Fruit fly (Drosophila melanogaster): ENCODE results near the gene Cyp12a4.

The Cyp12a4 gene

DNA sequence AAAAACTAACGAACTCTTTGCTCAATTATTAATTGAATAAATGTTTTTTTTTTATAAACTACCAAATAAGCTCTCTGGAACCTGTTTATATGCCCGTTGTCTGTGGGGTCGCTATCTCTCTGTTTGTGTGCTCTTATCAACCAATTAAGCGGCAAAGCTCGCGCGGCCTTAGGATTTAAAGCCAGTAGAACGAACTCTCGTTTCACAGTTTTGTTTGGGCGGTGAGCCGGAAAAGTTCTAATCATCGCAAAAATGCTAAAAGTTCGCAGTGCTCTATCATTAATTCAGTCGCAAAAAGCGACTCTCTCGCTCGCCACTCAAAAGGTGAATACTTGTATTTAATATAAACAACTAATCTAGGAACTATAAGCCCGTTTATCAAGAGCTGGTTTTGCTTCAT, at the start of gene Cyp12a4:
Cyp12a4 (plus strand) TSS at position 202 of the 400 bp plus-strand sequence.
- TF ChIP-seq ttk (optimal IDR thresholded peaks at IDR 0.05), result no peak
- no peak for TF ChIP-seq insv (optimal IDR thresholded peaks at IDR 0.05)
- no peak for TF ChIP-seq h (optimal IDR thresholded peaks at IDR 0.05)
- TF ChIP-seq Sin3A (optimal IDR thresholded peaks at IDR 0.05), result no peak
- TF ChIP-seq Myc (optimal IDR thresholded peaks at IDR 0.05), result no peak
- TF ChIP-seq psq (optimal IDR thresholded peaks at IDR 0.05), result no peak

DNA sequence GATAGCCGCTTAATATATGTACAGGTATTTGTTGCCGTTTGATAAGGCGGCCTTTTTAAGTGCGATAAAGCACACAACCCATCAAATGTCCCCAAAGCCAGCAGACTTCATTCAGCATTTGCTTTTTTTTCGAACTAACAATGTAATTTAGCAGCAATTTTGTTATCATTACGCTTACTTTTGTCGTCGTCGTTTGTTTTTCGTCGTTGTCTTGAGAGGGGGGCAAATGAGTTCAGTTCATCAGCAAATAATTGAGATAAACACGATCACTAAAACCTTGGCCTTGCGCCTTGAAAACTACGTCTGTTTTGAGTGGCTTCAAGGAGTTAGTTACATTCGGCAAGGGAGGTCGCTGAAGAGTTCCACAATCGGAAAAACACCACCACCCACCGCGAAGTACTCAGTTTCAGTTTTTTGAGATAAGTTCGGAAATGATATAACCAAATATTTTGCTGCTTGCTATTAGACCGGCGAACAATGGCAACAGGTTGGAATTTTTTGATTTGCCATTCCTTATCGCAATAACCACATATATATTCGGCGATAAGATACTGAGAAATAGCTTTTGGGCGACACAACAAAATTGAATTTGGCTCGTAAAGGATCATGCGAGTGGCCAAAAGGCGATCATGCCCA, 45.9 kb upstream of the Cyp12a4 start:
- no peak for TF ChIP-seq insv (optimal IDR thresholded peaks at IDR 0.05)
- TF ChIP-seq h (optimal IDR thresholded peaks at IDR 0.05), result no peak
- TF ChIP-seq ttk (optimal IDR thresholded peaks at IDR 0.05), result no peak
- TF ChIP-seq psq (optimal IDR thresholded peaks at IDR 0.05), result no peak
- TF ChIP-seq Sin3A (optimal IDR thresholded peaks at IDR 0.05), result no peak
- TF ChIP-seq Myc (optimal IDR thresholded peaks at IDR 0.05), result no peak

DNA sequence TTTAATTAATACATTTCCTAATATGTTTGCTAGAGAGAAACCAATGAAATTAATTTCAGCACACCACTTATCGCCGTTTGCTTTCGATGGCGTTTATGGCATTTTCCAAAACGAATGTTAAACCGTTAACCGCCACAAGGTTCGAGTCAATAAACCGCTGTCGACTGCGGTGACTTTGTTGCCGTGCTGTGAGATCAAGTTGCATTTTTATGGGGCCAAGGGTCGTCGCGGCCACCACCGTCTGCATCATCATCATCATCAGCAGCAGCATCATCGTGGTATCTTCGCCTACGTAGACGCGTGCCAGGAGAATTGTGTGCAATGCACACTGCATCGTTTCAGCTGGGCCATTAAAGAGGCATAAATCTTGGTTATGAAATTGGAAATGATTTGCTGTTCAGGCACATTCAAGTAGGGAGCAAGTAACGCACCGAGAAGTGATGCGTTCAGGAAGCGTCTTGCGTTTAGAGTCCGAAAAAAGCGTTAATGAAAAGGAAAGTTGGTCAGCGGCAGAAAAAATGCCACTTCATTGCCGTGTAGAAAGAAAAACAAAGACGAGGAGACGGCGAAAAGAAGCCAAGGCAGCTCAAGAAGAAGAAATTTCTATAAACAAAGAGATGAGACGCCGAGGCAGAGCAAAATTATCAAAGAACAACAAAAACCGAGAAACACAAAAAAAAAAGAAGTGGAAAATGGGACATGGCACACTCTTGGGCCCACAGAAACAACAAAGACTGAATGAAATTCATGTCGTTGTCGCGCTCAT, 43.8 kb upstream of the Cyp12a4 start:
- no peak for TF ChIP-seq psq (optimal IDR thresholded peaks at IDR 0.05)
- no peak for TF ChIP-seq Myc (optimal IDR thresholded peaks at IDR 0.05)
- no peak for TF ChIP-seq ttk (optimal IDR thresholded peaks at IDR 0.05)
- TF ChIP-seq Sin3A (optimal IDR thresholded peaks at IDR 0.05), result no peak
- no peak for TF ChIP-seq h (optimal IDR thresholded peaks at IDR 0.05)
- no peak for TF ChIP-seq insv (optimal IDR thresholded peaks at IDR 0.05)

DNA sequence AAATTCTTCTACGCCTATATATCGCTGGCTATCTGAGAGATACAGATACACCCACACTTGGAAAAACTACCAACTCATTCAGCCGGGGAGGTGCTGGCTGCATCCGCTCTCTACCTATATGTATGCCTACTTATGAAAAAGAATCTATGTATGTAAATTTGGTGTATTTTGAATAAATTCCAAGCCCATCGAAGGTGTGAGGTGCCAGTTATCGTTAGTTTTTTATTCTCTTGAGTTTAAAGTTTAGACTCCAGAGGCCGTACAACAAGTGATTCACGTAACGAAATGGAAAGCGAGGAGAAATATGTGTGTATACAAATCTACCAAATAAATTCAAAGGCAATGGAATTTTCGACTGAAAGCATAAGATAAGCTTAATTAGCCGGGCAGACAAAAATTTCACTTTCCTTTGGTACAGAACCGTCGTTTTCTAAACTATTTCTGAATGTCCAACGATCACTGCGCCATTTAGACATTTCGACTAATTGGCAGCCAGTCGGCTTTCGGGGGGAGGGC, 43.2 kb upstream of the Cyp12a4 start:
- no peak for TF ChIP-seq h (optimal IDR thresholded peaks at IDR 0.05)
- no peak for TF ChIP-seq ttk (optimal IDR thresholded peaks at IDR 0.05)
- no peak for TF ChIP-seq insv (optimal IDR thresholded peaks at IDR 0.05)
- TF ChIP-seq psq (optimal IDR thresholded peaks at IDR 0.05), result no peak
- TF ChIP-seq Sin3A (optimal IDR thresholded peaks at IDR 0.05), result no peak
- no peak for TF ChIP-seq Myc (optimal IDR thresholded peaks at IDR 0.05)

DNA sequence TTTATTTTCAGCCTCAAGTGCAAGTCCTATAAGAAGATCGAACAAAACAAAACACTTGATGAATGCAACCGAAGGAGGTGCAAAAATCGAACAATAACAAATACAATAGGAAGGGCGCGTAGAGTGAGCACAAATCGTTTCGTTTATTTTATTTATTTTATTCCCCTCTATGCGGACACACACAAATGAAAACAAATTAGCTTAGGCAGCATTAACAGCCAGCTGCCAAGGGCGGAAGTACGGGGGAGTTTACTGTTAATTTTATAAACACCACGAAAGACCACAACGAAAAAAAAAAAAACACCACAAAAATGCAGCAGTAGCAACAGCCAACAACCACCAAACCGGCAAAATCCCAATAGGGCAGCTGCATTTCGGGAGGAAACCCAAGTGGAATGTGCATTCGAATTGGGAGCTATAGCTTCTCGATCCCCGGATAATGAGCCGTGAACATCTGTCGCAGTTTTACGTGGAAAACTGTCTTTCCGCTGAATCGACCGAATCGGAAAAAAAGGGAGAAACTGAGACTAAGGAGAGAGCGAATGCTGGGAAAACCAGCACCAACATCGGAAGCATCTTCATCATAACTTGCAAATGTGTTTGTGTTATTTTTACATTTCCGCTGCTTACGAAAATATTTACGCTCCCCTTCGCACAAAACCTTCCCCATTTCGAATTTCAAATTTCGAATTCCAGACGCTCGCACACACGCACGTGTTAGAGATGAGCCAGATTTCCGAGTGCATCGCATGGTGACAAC, 42.4 kb upstream of the Cyp12a4 start:
- TF ChIP-seq Sin3A (optimal IDR thresholded peaks at IDR 0.05) (no peak), ttk (optimal IDR thresholded peaks at IDR 0.05) (no peak), insv (optimal IDR thresholded peaks at IDR 0.05) (no peak), psq (optimal IDR thresholded peaks at IDR 0.05) (no peak), h (optimal IDR thresholded peaks at IDR 0.05) (no peak), Myc (optimal IDR thresholded peaks at IDR 0.05) (no peak)

DNA sequence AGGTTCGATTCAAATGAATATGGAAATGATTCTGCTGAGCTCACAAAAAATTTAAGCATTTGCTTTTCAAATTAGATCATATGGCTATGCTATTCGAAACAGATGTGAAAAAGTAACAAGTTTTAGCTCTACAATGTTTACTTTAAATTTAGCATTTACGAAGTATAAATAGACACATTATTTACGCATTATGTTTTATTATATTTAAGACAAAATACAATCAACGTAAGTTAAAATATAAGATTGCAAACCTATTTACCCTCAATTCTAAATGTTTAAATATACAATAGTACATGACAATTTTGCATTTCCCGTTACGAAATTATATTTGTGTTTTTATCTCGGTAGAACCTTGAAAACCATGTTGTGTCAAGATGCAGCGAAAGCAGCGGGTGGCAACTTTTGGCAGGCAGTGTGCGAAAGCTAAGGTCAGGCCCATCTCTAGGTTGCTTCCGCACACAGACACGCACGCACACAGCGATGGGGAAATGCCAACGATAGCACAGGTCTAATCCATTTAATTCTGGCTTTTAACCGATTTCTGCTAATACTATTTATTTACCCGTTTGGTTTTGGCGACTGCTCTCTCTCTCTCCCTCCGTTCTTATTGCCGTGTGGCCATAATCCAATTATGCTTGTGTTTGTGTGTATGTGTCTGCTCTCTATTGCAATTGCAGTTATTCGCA, 41.7 kb upstream of the Cyp12a4 start:
- TF ChIP-seq h (optimal IDR thresholded peaks at IDR 0.05), result no peak
- no peak for TF ChIP-seq psq (optimal IDR thresholded peaks at IDR 0.05)
- no peak for TF ChIP-seq insv (optimal IDR thresholded peaks at IDR 0.05)
- TF ChIP-seq Sin3A (optimal IDR thresholded peaks at IDR 0.05), result no peak
- TF ChIP-seq ttk (optimal IDR thresholded peaks at IDR 0.05), result no peak
- no peak for TF ChIP-seq Myc (optimal IDR thresholded peaks at IDR 0.05)

DNA sequence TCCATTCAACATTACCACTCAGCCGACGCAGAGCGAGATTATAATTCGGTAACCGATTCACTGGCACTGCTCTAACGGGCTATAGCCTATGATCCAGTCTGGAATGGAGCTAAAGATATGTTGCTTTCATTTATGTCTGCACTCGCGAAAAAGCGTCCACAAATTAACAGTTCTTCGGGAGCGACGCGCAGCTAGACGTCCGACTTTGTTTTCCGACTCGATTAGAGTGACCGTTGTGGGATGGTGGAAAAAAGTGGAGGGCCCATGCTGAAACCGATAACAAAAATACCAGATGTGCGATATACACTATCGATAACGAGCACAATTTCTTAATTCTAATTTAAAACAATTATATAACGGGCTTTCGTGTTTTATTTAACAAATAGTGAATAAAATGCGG, 40.9 kb upstream of the Cyp12a4 start, which contains the start of gene cdi:
cdi (minus strand) TSS at position 232 of the 400 bp plus-strand sequence.
- TF ChIP-seq Myc (optimal IDR thresholded peaks at IDR 0.05), result no peak
- TF ChIP-seq Sin3A (optimal IDR thresholded peaks at IDR 0.05), result no peak
- TF ChIP-seq insv (optimal IDR thresholded peaks at IDR 0.05), result no peak
- no peak for TF ChIP-seq psq (optimal IDR thresholded peaks at IDR 0.05)
- TF ChIP-seq h (optimal IDR thresholded peaks at IDR 0.05), result no peak
- no peak for TF ChIP-seq ttk (optimal IDR thresholded peaks at IDR 0.05)

DNA sequence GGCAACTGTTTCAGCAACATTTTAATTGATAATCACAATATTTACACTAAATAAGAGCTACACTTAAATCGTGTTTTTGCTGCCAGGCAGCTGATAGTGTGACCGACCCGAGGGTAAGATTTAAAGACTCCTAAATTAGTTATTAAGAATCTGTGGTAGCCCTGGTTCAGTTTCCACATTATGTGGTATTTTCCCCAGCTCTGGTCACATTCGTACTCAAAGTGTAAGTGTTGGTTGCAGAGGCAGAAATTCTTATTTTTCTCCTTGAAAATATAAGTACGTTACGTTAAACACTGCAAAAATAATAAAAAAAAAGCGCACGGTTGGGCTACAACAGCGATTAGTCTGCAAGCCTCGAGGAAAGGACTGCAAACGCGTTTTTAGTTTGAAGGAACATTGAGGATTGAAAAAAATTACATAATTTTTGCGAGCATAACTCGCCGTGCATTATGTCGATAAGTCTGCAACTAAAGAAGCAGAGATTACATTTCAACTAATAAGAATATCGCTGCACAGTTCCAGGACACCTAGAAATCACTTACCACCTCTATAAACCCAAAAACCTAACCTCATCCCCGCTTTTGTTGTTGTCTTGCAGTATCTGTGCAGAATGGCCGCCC, 40.0 kb upstream of the Cyp12a4 start, which contains the start of the genes mRpL55 and ATPsynD:
mRpL55 (minus strand) TSS at position 107 of the 620 bp plus-strand sequence.
ATPsynD (plus strand) TSS at position 202 of the 620 bp plus-strand sequence.
- TF ChIP-seq psq (optimal IDR thresholded peaks at IDR 0.05) (no peak), ttk (optimal IDR thresholded peaks at IDR 0.05) (no peak)

DNA sequence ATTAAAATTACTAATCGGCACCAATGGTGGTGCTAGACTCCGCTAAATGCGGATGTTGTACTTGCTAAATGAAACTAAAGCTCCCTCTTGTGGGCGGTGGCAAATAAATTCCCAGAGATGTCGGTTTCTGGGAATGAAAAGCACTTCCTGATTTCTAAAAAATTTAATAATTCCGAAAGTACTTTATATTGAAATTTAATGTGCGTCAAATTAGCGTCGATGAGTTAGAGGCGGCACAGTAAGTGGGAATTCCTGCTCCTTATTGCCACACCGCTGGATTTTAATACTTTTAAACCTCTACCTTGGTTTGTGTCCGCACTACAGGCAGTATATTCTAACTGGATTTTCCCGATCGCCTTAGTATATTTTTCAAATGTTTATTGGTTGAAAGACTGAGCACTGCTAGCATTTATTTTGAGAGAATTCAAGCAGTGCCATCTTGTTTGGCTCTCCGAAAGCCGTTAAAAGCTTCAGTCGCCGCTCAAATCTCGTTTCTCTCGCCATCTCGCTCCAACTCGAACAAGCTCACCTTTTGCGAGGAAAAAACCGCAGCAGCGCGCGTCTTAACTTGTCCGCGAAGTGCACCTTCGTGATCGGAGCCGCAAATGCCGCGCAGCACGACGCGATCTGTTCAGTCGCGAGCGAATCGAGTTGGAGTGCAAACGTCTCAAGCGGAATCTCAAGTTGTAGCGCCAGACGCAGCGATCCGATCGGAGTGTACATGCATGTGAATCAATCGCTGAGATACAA, 38.5 kb upstream of the Cyp12a4 start, which contains the start of gene CG6040:
CG6040 (plus strand) TSS at position 663 of the 750 bp plus-strand sequence.
- no peak for TF ChIP-seq Myc (optimal IDR thresholded peaks at IDR 0.05)
- TF ChIP-seq Sin3A (optimal IDR thresholded peaks at IDR 0.05), result no peak
- no peak for TF ChIP-seq h (optimal IDR thresholded peaks at IDR 0.05)
- no peak for TF ChIP-seq psq (optimal IDR thresholded peaks at IDR 0.05)
- TF ChIP-seq ttk (optimal IDR thresholded peaks at IDR 0.05), result no peak
- TF ChIP-seq insv (optimal IDR thresholded peaks at IDR 0.05), result no peak

DNA sequence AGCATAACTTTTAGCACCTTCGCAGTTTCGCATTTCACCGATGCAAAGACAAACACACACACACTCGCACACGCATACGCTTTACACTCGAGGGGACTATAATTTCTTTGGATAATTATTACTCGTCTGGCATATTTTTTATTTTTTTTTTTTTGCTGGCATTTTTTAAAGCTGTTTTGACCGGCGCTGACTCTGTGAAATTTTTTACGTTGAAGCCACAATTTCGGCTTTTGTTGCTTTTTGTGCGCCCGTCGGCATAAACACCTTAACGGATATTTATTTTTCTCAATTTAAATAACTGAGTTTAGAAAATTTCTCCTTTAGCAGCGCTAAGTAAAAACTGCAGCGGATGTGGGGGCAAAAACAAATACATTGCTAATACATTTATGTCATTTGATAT, 36.7 kb upstream of the Cyp12a4 start:
- TF ChIP-seq Myc (optimal IDR thresholded peaks at IDR 0.05), result no peak
- TF ChIP-seq psq (optimal IDR thresholded peaks at IDR 0.05), result no peak
- no peak for TF ChIP-seq Sin3A (optimal IDR thresholded peaks at IDR 0.05)
- TF ChIP-seq ttk (optimal IDR thresholded peaks at IDR 0.05), result no peak
- no peak for TF ChIP-seq insv (optimal IDR thresholded peaks at IDR 0.05)
- TF ChIP-seq h (optimal IDR thresholded peaks at IDR 0.05), result no peak
